Fruit fly (Drosophila melanogaster) whole organism, prepupa: ENCODE measurements around the gene CG18788.

Source experiments
- CG16779 ChIP-seq: fragments of 200-800 bp; sonication (Bioruptor generic); optimal IDR thresholded peaks from 3 replicates; lab custom pipeline; 2017; ENCODE audit warnings: missing biosample characterization, mild to moderate bottlenecking, missing genetic modification characterization
- CG6163 ChIP-seq: fragments of 200-800 bp; sonication (Bioruptor generic); IDR thresholded peaks from 3 replicates; pipeline ENCODE4 v1.3.6; 2022; ENCODE audit warnings: missing biosample characterization, missing genetic modification characterization
- Eip93F ChIP-seq: fragments of 200-800 bp; sonication (Bioruptor generic); optimal IDR thresholded peaks from 2 replicates; lab custom pipeline; 2016; ENCODE audit warnings: missing biosample characterization, mild to moderate bottlenecking, missing genetic modification characterization
- Hr39 ChIP-seq: fragments of 200-800 bp; sonication (Bioruptor generic); optimal IDR thresholded peaks from 2 replicates; lab custom pipeline; 2016; ENCODE audit warnings: missing biosample characterization, missing genetic modification characterization
- OdsH ChIP-seq: fragments of 200-800 bp; sonication (Bioruptor generic); optimal IDR thresholded peaks from 3 replicates; lab custom pipeline; 2016; ENCODE audit warnings: missing biosample characterization, missing genetic modification characterization
- fd59A ChIP-seq: fragments of 200-800 bp; sonication (Bioruptor generic); optimal IDR thresholded peaks from 2 replicates; lab custom pipeline; 2017; ENCODE audit warnings: missing biosample characterization, mild to moderate bottlenecking, missing genetic modification characterization, missing genetic modification reagents
- net ChIP-seq: fragments of 200-800 bp; sonication (Bioruptor generic); optimal IDR thresholded peaks from 3 replicates; lab custom pipeline; 2016; ENCODE audit warnings: missing biosample characterization, missing genetic modification characterization
- salr ChIP-seq, 2 experiments: fragments of 200-800 bp; sonication (Bioruptor generic); optimal IDR thresholded peaks; 3 replicates each; lab custom pipeline; 2016 to 2018; ENCODE audit warnings: missing biosample characterization in 2 of 2, missing genetic modification characterization in 2 of 2, mild to moderate bottlenecking in 1 of 2

dm6 chr2L:12026458-12027431 is 7.2 kb upstream of the CG18788 start:
- peak; percentile 29 for TF ChIP-seq Eip93F (GFP tag; lab: Kevin White, UChicago)
- peak; percentile 79; the same call in 2 of the 3 replicates for TF ChIP-seq CG6163 (GFP tag; lab: Robert Waterston, UW)
- peak; percentile 67 for TF ChIP-seq CG16779
- TF ChIP-seq fd59A (GFP tag; lab: Kevin White, UChicago), result peak; percentile 71
- peak; percentile 47 to 88 for TF ChIP-seq salr (GFP tag; optimal IDR thresholded peaks at IDR 0.05; lab: Kevin White, UChicago)
- peak; percentile 81 for TF ChIP-seq Hr39 (GFP tag; lab: Kevin White, UChicago)
- TF ChIP-seq net, result peak; percentile 60
- TF ChIP-seq OdsH (GFP tag; lab: Kevin White, UChicago), result peak; percentile 72
